Fruit fly (Drosophila melanogaster): ENCODE results near the gene CG18178.

The CG18178 gene

DNA sequence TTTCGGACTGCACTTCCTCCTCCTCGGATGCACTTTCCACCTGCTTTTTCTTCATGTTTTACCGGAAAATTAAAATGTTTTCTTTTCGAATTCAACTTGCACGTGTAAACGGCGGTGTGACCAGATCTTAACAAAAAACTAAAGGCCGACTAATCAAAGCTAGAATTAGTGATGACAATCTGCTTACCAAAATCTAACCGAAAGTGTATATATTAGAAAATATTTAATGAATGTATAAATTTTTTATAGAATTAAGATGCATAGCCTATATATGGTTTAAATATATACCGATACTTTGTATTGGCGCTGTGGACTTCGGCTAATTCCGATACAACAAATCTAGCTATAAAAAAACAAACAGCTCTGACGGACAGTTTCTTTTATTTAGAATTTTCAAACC is at the start of gene CG18178, which contains the start of gene CG14174 (continued):
- peak; percentile 47 for TF ChIP-seq CG16815 (GFP tag; optimal IDR thresholded peaks at IDR 0.05)
- TF ChIP-seq CG9876 (GFP tag; optimal IDR thresholded peaks at IDR 0.05) = no peak
- TF ChIP-seq CG2712 (tag; optimal IDR thresholded peaks at IDR 0.05) = peak; percentile 85
- TF ChIP-seq maf-S (GFP tag; optimal IDR thresholded peaks at IDR 0.05) = no peak
- peak; percentile 78 for TF ChIP-seq CG11504 (tag; optimal IDR thresholded peaks at IDR 0.05)
- TF ChIP-seq Dbx (GFP tag; IDR thresholded peaks at IDR 0.05) = peak; percentile 70; the same call in 2 of the 3 replicates
- peak; percentile 69 for TF ChIP-seq CG10543 (GFP tag; optimal IDR thresholded peaks at IDR 0.05)
- peak; percentile 61 for TF ChIP-seq BEAF-32 (GFP tag; optimal IDR thresholded peaks at IDR 0.05)
- peak; percentile 22; the same call in 1 of the 2 replicates for TF ChIP-seq hbn (GFP tag; IDR thresholded peaks at IDR 0.05; ENCODE audit: partially characterized antibody)
- TF ChIP-seq ato (GFP tag; IDR thresholded peaks at IDR 0.05; ENCODE audit: partially characterized antibody) = no peak
- no peak for TF ChIP-seq sim (GFP tag; IDR thresholded peaks at IDR 0.05)
- TF ChIP-seq CG10959 (GFP tag; IDR thresholded peaks at IDR 0.05) = no peak
- TF ChIP-seq CG2202 (tag; optimal IDR thresholded peaks at IDR 0.05) = peak; percentile 28
- TF ChIP-seq nau (GFP tag; optimal IDR thresholded peaks at IDR 0.05) = no peak
- TF ChIP-seq hkb (optimal IDR thresholded peaks at IDR 0.05) = no peak
- TF ChIP-seq hkb (GFP tag; IDR thresholded peaks at IDR 0.05) = peak; percentile 44; the same call in 1 of the 2 replicates
- peak; percentile 65 for TF ChIP-seq Aef1 (GFP tag; IDR thresholded peaks at IDR 0.05)
- no peak for TF ChIP-seq kni (GFP tag; optimal IDR thresholded peaks at IDR 0.05)
- TF ChIP-seq CG14014 (GFP tag; IDR thresholded peaks at IDR 0.05) = peak; percentile 63; the same call in 1 of the 2 replicates
- no peak for TF ChIP-seq NK7.1 (GFP tag; optimal IDR thresholded peaks at IDR 0.05)
- peak; percentile 35 for TF ChIP-seq gcm (GFP tag; optimal IDR thresholded peaks at IDR 0.05)
- TF ChIP-seq CG15269 (tag; optimal IDR thresholded peaks at IDR 0.05) = peak; percentile 75
- TF ChIP-seq CG16779 (GFP tag; IDR thresholded peaks at IDR 0.05) = no peak
- TF ChIP-seq CG2889 (GFP tag; IDR thresholded peaks at IDR 0.05) = 0 out of 3 replicates have a peak, but pooled peaks have one; percentile 24
- TF ChIP-seq Hmr (GFP tag; optimal IDR thresholded peaks at IDR 0.05) = no peak
- 0 out of 3 replicates have a peak, but pooled peaks have one; percentile 42 for TF ChIP-seq ase (GFP tag; IDR thresholded peaks at IDR 0.05)
- peak; percentile 2 for TF ChIP-seq Mad (GFP tag; optimal IDR thresholded peaks at IDR 0.05)
- TF ChIP-seq CG9797 (GFP tag; optimal IDR thresholded peaks at IDR 0.05) = peak; percentile 64
- TF ChIP-seq C15 (GFP tag; IDR thresholded peaks at IDR 0.05) = peak; percentile 14; the same call in 1 of the 3 replicates
- peak; percentile 85 for TF ChIP-seq B-H2 (GFP tag; optimal IDR thresholded peaks at IDR 0.05)
- TF ChIP-seq CG11723 (GFP tag; optimal IDR thresholded peaks at IDR 0.05) = peak; percentile 9
- TF ChIP-seq z (GFP tag; IDR thresholded peaks at IDR 0.05) = no peak
- peak; percentile 73 for TF ChIP-seq CG13775 (GFP tag; optimal IDR thresholded peaks at IDR 0.05)
- 0 out of 2 replicates have a peak, but pooled peaks have one; percentile 20 for TF ChIP-seq cas (GFP tag; IDR thresholded peaks at IDR 0.05)
- no peak for TF ChIP-seq ash1 (GFP tag; optimal IDR thresholded peaks at IDR 0.05)
- TF ChIP-seq hb (GFP tag; IDR thresholded peaks at IDR 0.05; ENCODE audit: partially characterized antibody) = no peak
- no peak for TF ChIP-seq schlank (tag; optimal IDR thresholded peaks at IDR 0.05)
- TF ChIP-seq CG14667 (GFP tag; IDR thresholded peaks at IDR 0.05) = peak; percentile 55
- peak; percentile 61; the same call in 1 of the 2 replicates for TF ChIP-seq CG11247 (GFP tag; IDR thresholded peaks at IDR 0.05)
- no peak for TF ChIP-seq CG8944 (GFP tag; optimal IDR thresholded peaks at IDR 0.05)
- no peak for TF ChIP-seq Dip2 (GFP tag; IDR thresholded peaks at IDR 0.05)
- TF ChIP-seq shn (GFP tag; optimal IDR thresholded peaks at IDR 0.05) = no peak
- TF ChIP-seq luna (GFP tag; optimal IDR thresholded peaks at IDR 0.05) = no peak
- TF ChIP-seq Adf1 (GFP tag; IDR thresholded peaks at IDR 0.05) = no peak
- peak; percentile 64 for TF ChIP-seq Ets65A (GFP tag)
- TF ChIP-seq tna (GFP tag; IDR thresholded peaks at IDR 0.05; ENCODE audit: partially characterized antibody) = no peak
- TF ChIP-seq CG18262 (tag; optimal IDR thresholded peaks at IDR 0.05) = peak; percentile 78
- TF ChIP-seq CG4854 (GFP tag; optimal IDR thresholded peaks at IDR 0.05) = peak; percentile 23
- peak; percentile 81 for TF ChIP-seq CG4820 (GFP tag; optimal IDR thresholded peaks at IDR 0.05)
- TF ChIP-seq CG33213 (GFP tag; optimal IDR thresholded peaks at IDR 0.05) = no peak
- TF ChIP-seq gsb (GFP tag; IDR thresholded peaks at IDR 0.05) = no peak

Data from whole organism, embryonic.